Worm (Caenorhabditis elegans) whole organism, young adult: ENCODE measurements around the gene dmsr-14.

ENCODE experiments used
- B0261.1 ChIP-seq: sonication (generic microtip); optimal IDR thresholded peaks from 2 replicates; lab custom pipeline; 2016; ENCODE audit warnings: mild to moderate bottlenecking, missing genetic modification characterization, moderate library complexity, missing compliant biosample characterization
- F22D6.2 ChIP-seq: sonication (generic microtip); optimal IDR thresholded peaks from 2 replicates; lab custom pipeline; 2016; ENCODE audit warnings: mild to moderate bottlenecking, missing genetic modification characterization, missing compliant biosample characterization
- F49E8.2 ChIP-seq: sonication (generic microtip); optimal IDR thresholded peaks from 3 replicates; lab custom pipeline; 2017; ENCODE audit warnings: missing genetic modification characterization, mild to moderate bottlenecking, missing compliant biosample characterization, antibody characterized with exemption, moderate library complexity; ENCODE audit not compliant: insufficient read depth
- F52B5.7 ChIP-seq: sonication (generic microtip); optimal IDR thresholded peaks from 2 replicates; lab custom pipeline; 2016; ENCODE audit warnings: mild to moderate bottlenecking, missing genetic modification characterization, missing compliant biosample characterization
- F57A8.1 ChIP-seq: fragments of 200-800 bp; sonication (Bioruptor generic); optimal IDR thresholded peaks from 2 replicates; lab custom pipeline; 2018; ENCODE audit warnings: mild to moderate bottlenecking, missing genetic modification characterization, moderate library complexity, missing compliant biosample characterization
- K12H6.12 ChIP-seq: fragments of 200-800 bp; sonication (Bioruptor generic); optimal IDR thresholded peaks from 2 replicates; lab custom pipeline; 2018; ENCODE audit warnings: mild to moderate bottlenecking, missing genetic modification characterization, missing compliant biosample characterization
- T26A5.8 ChIP-seq: sonication (generic microtip); optimal IDR thresholded peaks from 2 replicates; lab custom pipeline; 2016; ENCODE audit warnings: missing genetic modification characterization, missing compliant biosample characterization
- aptf-2 ChIP-seq: fragments of 200-800 bp; sonication (Bioruptor generic); conservative IDR thresholded peaks from 2 replicates; pipeline ENCODE4 v1.3.6; 2022; ENCODE audit warnings: missing genetic modification reagents, missing genetic modification characterization, missing compliant biosample characterization
- aptf-3 ChIP-seq: fragments of 200-800 bp; sonication (Bioruptor generic); IDR thresholded peaks from 2 replicates; pipeline ENCODE4 v1.3.6; 2022; ENCODE audit warnings: missing genetic modification characterization, missing compliant biosample characterization
- attf-3 ChIP-seq: fragments of 200-800 bp; sonication (Bioruptor generic); conservative IDR thresholded peaks from 2 replicates; pipeline ENCODE4 v1.3.6; 2022; ENCODE audit warnings: missing genetic modification reagents, missing genetic modification characterization, missing compliant biosample characterization
- cebp-1 ChIP-seq, 2 experiments: fragments of 200-800 bp in 1 of 2; sonication (Bioruptor generic) in 1 of 2; sonication (generic microtip) in 1 of 2; IDR thresholded peaks in 1 of 2; optimal IDR thresholded peaks in 1 of 2; 2 replicates each; pipeline versions ENCODE4 v1.3.6 to Lab custom; 2017 to 2022; ENCODE audit warnings: missing compliant biosample characterization in 2 of 2, missing genetic modification characterization in 2 of 2, mild to moderate bottlenecking in 1 of 2, missing genetic modification reagents in 1 of 2, moderate library complexity in 1 of 2
- cebp-2 ChIP-seq: fragments of 200-800 bp; sonication (Bioruptor generic); IDR thresholded peaks from 2 replicates; pipeline ENCODE4 v1.3.6; 2022; ENCODE audit warnings: missing genetic modification characterization, missing compliant biosample characterization
- ceh-91 ChIP-seq: fragments of 200-800 bp; sonication (Bioruptor generic); IDR thresholded peaks from 2 replicates; pipeline ENCODE4 v1.3.6; 2022; ENCODE audit warnings: missing genetic modification reagents, missing genetic modification characterization, missing compliant biosample characterization
- dpl-1 ChIP-seq: fragments of 150-350 bp; optimal IDR thresholded peaks from 2 replicates; lab custom pipeline; 2014; ENCODE audit warnings: missing biosample characterization, missing genetic modification reagents, missing genetic modification characterization
- efl-1 ChIP-seq: fragments of 150-350 bp; optimal IDR thresholded peaks from 2 replicates; lab custom pipeline; 2014; ENCODE audit warnings: missing biosample characterization, missing genetic modification reagents, missing genetic modification characterization
- egl-44 ChIP-seq: fragments of 200-800 bp; sonication (Bioruptor generic); IDR thresholded peaks from 2 replicates; pipeline ENCODE4 v1.3.6; 2022; ENCODE audit warnings: missing genetic modification reagents, missing genetic modification characterization, missing compliant biosample characterization
- egrh-3 ChIP-seq: fragments of 200-800 bp; sonication (Bioruptor generic); IDR thresholded peaks from 2 replicates; pipeline ENCODE4 v1.3.6; 2022; ENCODE audit warnings: missing genetic modification reagents, missing genetic modification characterization, missing compliant biosample characterization
- gei-17 ChIP-seq: fragments of 200-800 bp; sonication (Bioruptor generic); optimal IDR thresholded peaks from 2 replicates; lab custom pipeline; 2018; ENCODE audit warnings: mild to moderate bottlenecking, missing genetic modification characterization, missing compliant biosample characterization
- lin-40 ChIP-seq: sonication (generic microtip); optimal IDR thresholded peaks from 2 replicates; lab custom pipeline; 2016; ENCODE audit warnings: missing genetic modification characterization, mild to moderate bottlenecking, missing compliant biosample characterization, missing genotype, missing genetic modification reagents
- lir-1 ChIP-seq: fragments of 200-800 bp; sonication (Bioruptor generic); conservative IDR thresholded peaks from 2 replicates; pipeline ENCODE4 v1.3.6; 2022; ENCODE audit warnings: missing genetic modification reagents, missing genetic modification characterization, missing compliant biosample characterization
- madf-6 ChIP-seq: fragments of 200-800 bp; sonication (Bioruptor generic); IDR thresholded peaks from 2 replicates; pipeline ENCODE4 v1.3.6; 2022; ENCODE audit warnings: missing genetic modification reagents, missing genetic modification characterization, missing compliant biosample characterization
- nhr-90 ChIP-seq: sonication (generic microtip); optimal IDR thresholded peaks from 2 replicates; lab custom pipeline; 2016; ENCODE audit warnings: missing genotype, mild to moderate bottlenecking, missing genetic modification characterization, missing compliant biosample characterization
- pbrm-1 ChIP-seq: fragments of 200-800 bp; sonication (Bioruptor generic); IDR thresholded peaks from 2 replicates; pipeline ENCODE4 v1.3.6; 2022; ENCODE audit warnings: missing genetic modification reagents, missing genetic modification characterization, missing compliant biosample characterization
- rcor-1 ChIP-seq: fragments of 200-800 bp; sonication (Bioruptor generic); IDR thresholded peaks from 2 replicates; pipeline ENCODE4 v1.3.6; 2022; ENCODE audit warnings: missing genetic modification reagents, missing genetic modification characterization, missing compliant biosample characterization
- rec-8 ChIP-seq, 2 experiments: sonication (generic microtip); optimal IDR thresholded peaks; 2 replicates each; lab custom pipeline; 2016; ENCODE audit warnings: mild to moderate bottlenecking in 2 of 2, missing genetic modification characterization in 2 of 2, missing genetic modification reagents in 2 of 2, missing genotype in 2 of 2, missing biosample characterization in 1 of 2, missing compliant biosample characterization in 1 of 2, moderate library complexity in 1 of 2
- repo-1 ChIP-seq: sonication (generic microtip); optimal IDR thresholded peaks from 2 replicates; lab custom pipeline; 2017; ENCODE audit warnings: mild to moderate bottlenecking, missing genetic modification characterization, missing compliant biosample characterization
- sdz-38 ChIP-seq: sonication (generic microtip); optimal IDR thresholded peaks from 2 replicates; lab custom pipeline; 2016; ENCODE audit warnings: missing genotype, missing genetic modification characterization, missing compliant biosample characterization
- snpc-3.4 ChIP-seq: sonication (generic microtip); optimal IDR thresholded peaks from 2 replicates; lab custom pipeline; 2017; ENCODE audit warnings: missing genetic modification characterization, mild to moderate bottlenecking, missing compliant biosample characterization, antibody characterized with exemption, moderate library complexity, missing genotype, missing genetic modification reagents
- ztf-25 ChIP-seq: fragments of 200-800 bp; sonication (Bioruptor generic); IDR thresholded peaks from 2 replicates; pipeline ENCODE4 v1.3.6; 2022; ENCODE audit warnings: missing genetic modification reagents, missing genetic modification characterization, missing compliant biosample characterization
- ztf-3 ChIP-seq: fragments of 200-800 bp; sonication (Bioruptor generic); optimal IDR thresholded peaks from 2 replicates; lab custom pipeline; 2018; ENCODE audit warnings: mild to moderate bottlenecking, missing genetic modification characterization, missing compliant biosample characterization

The dmsr-14 gene

DNA sequence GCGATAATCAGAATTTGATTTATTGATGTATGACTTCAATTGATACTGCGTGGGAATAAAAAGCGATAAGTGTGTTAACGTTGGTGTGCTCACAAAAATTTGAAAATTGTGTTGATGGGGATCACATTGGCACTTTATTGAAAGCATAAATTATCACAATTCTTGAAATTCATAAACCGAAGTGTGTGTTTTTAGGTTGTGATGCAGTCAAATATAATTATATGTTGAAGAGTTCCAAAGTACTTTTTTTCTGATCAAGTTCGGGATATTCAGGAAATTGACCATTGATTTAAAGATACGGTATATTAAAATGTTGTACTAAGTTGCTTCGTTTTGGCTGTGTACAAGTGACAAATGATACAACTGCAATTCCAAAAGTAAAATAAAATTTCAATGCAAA lies 41.4 kb downstream of the dmsr-14 start, which contains the start of gene srh-28 (continued):
- TF ChIP-seq rcor-1 (GFP tag; lab: Robert Waterston, UW) (no peak), nhr-90 (tag; lab: Kevin White, UChicago) (no peak), ceh-91 (GFP tag; lab: Robert Waterston, UW) (no peak), B0261.1 (tag; lab: Kevin White, UChicago) (no peak)

- TF ChIP-seq madf-6 (GFP tag; lab: Robert Waterston, UW) = peak; percentile 64
- peak; percentile 39 for TF ChIP-seq efl-1
- no peak for TF ChIP-seq cebp-1 (GFP tag; IDR thresholded peaks at IDR 0.05; lab: Robert Waterston, UW)
- no peak for TF ChIP-seq cebp-1 (tag; optimal IDR thresholded peaks at IDR 0.05; lab: Kevin White, UChicago)
- TF ChIP-seq, all 124 proteins: peak for 2
Observed at ce11 chrV:6773735-6774134, 43.3 kb downstream of the dmsr-14 start, which contains the start of gene ZC404.16. Gene ZC404.16, minus strand, starts transcription at chrV:6773835.

ce11 chrV:6771645-6772044 lies 45.4 kb downstream of the dmsr-14 start, which contains the start of gene srh-30:
Gene srh-30, minus strand, starts transcription at chrV:6771745.
- TF ChIP-seq ztf-25 (GFP tag; lab: Robert Waterston, UW) = no peak
- TF ChIP-seq egrh-3 (GFP tag; lab: Robert Waterston, UW) = no peak
- TF ChIP-seq aptf-3 = no peak
- TF ChIP-seq cebp-2 (GFP tag; lab: Robert Waterston, UW) = no peak
- no peak for TF ChIP-seq snpc-3.4 (tag; lab: Kevin White, UChicago)
- no peak for TF ChIP-seq aptf-2
- TF ChIP-seq pbrm-1 (GFP tag; lab: Robert Waterston, UW) = no peak
- TF ChIP-seq ztf-3 (GFP tag; lab: Kevin White, UChicago) = no peak
- TF ChIP-seq egl-44 (GFP tag; lab: Robert Waterston, UW) = no peak
- no peak for TF ChIP-seq K12H6.12
- TF ChIP-seq F52B5.7 = no peak
- TF ChIP-seq F22D6.2 (tag; lab: Kevin White, UChicago) = no peak
- TF ChIP-seq sdz-38 = no peak
- no peak for TF ChIP-seq lir-1 (GFP tag; lab: Robert Waterston, UW)
- no peak for TF ChIP-seq T26A5.8 (tag; lab: Kevin White, UChicago)
- TF ChIP-seq gei-17 = no peak
- TF ChIP-seq F57A8.1 (GFP tag; lab: Kevin White, UChicago) = no peak
- no peak for TF ChIP-seq cebp-1 (GFP tag; IDR thresholded peaks at IDR 0.05; lab: Robert Waterston, UW)
- TF ChIP-seq cebp-1 (tag; optimal IDR thresholded peaks at IDR 0.05; lab: Kevin White, UChicago) = no peak
- no peak for TF ChIP-seq dpl-1 (GFP tag; lab: Kevin White, UChicago)

DNA sequence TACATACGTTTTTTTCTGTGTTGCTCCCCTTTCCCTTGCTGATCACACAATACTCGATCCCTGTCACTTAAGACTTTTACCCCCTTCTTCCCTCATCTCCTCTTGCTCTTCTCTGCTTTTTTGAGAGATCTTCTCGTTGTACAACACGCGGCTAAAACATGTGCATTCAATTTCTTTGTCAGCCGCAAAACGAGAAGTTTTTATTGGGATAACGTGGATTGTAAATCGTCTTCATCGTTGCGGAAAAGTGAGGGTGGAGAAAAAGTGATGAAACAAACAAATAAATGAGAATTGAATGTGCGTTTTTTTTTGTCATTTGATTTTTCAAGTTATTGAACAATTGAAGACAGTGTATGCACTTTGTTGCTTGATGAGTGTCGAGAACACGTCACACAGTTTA lies 47.6 kb downstream of the dmsr-14 start:
- no peak for TF ChIP-seq attf-3
- TF ChIP-seq dpl-1 (GFP tag; lab: Kevin White, UChicago) = no peak
- TF ChIP-seq lin-40 (tag; lab: Kevin White, UChicago) = no peak
- no peak for TF ChIP-seq rec-8 (tag; optimal IDR thresholded peaks at IDR 0.05; lab: Kevin White, UChicago)

ce11 chrV:6768452-6768929 lies 48.6 kb downstream of the dmsr-14 start, which contains the start of the genes T25F10.1 and clik-1:
Gene T25F10.1, plus strand, starts transcription at chrV:6768502.
Gene clik-1, minus strand, starts transcription at chrV:6768732.
- no peak for TF ChIP-seq F49E8.2 (tag; lab: Kevin White, UChicago)
- TF ChIP-seq repo-1 = no peak
